Worm (Caenorhabditis elegans): ENCODE results near the gene fkb-4.

Gene fkb-4

DNA sequence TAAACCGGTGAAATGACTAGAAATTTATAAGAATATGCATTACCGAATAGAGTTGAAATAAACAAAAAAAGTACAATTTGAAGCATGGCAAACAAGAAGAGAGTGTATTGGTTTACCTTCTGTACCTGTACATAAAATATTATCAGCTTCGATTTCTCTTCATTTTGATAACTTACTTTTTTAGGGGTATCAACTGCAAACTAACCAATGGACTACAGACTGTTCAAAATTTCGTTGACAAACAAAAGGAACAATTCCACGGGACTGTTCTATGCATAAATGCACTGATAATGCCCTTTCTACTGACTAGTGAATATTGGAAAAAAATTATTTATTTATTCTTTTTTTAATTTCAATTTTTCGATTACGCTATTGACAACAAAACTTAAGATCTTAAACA, 11.1 kb upstream of the fkb-4 start, which contains the start of gene ugt-6 (continued):
- TF ChIP-seq ceh-91 (GFP tag; IDR thresholded peaks at IDR 0.05): no peak

DNA sequence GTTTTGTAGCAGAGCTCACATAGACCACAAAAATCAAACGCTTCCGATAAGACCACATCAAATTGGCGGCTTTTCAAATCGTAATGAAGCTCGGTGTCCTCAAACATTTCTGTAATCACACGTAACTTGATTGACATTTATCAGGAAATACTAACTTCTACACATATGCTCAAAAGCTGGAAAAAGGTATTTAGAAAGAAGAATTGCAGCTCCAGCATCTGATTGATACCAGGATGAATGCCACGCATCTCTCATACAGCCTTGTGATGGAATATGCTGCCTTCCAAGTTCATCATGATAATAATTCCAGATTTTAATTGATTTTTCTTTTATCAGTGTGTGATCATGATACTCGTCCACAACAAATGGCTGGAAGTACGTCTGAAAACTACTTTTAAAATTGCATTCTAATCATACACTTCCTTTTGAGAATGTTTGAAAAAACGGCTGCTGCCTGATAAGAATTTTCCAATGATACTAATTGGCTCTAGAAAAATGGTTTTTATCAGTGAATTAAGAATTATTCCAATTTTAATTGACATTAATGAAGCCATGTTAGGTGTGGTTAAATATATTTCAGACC, 10.1 kb upstream of the fkb-4 start:
- TF ChIP-seq aptf-2 (GFP tag; conservative IDR thresholded peaks at IDR 0.05) (no peak), nhr-80 (tag; optimal IDR thresholded peaks at IDR 0.05) (peak; percentile 86), hlh-26 (GFP tag; conservative IDR thresholded peaks at IDR 0.05) (no peak), egl-44 (GFP tag; IDR thresholded peaks at IDR 0.05) (no peak), let-607 (tag; optimal IDR thresholded peaks at IDR 0.05) (peak; percentile 62 to 80), zfh-2 (GFP tag; conservative IDR thresholded peaks at IDR 0.05) (no peak), dox-1 (GFP tag; IDR thresholded peaks at IDR 0.05) (no peak), athp-1 (tag; optimal IDR thresholded peaks at IDR 0.05) (no peak), hmg-20 (GFP tag; IDR thresholded peaks at IDR 0.05) (no peak), ztf-22 (GFP tag; optimal IDR thresholded peaks at IDR 0.05) (no peak), ztf-25 (GFP tag; IDR thresholded peaks at IDR 0.05) (no peak), nfya-1 (tag; optimal IDR thresholded peaks at IDR 0.05; ENCODE audit: borderline replicate concordance, insufficient read depth) (no peak), atf-7 (tag; optimal IDR thresholded peaks at IDR 0.05) (peak; percentile 33), F37B4.10 (GFP tag; IDR thresholded peaks at IDR 0.05) (no peak), ets-4 (GFP tag; optimal IDR thresholded peaks at IDR 0.05) (no peak)

DNA sequence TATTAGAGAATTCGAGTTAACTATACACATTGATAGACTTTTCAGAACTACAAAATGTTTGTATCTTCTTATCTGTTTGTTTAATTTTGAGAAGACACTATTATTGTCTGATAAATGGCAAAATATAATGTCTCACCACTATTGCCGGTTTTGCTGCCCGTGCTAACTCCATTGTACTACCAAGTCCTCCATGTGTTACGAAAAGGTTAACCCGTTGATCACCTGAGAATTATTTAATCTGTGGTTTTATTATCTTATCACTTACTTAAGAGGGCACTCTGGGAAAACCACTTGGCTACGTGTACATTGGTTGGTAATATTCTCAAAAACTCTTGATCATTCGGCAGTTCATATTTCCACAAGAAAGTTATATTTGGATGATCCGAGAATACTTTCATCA, 9.0 kb upstream of the fkb-4 start:
- TF ChIP-seq F23B12.7 (tag; optimal IDR thresholded peaks at IDR 0.05; ENCODE audit: insufficient read depth): no peak
- TF ChIP-seq dpff-1 (tag; optimal IDR thresholded peaks at IDR 0.05): no peak
- TF ChIP-seq F22D6.2 (tag; optimal IDR thresholded peaks at IDR 0.05): no peak
- no peak for TF ChIP-seq sdz-38 (tag; optimal IDR thresholded peaks at IDR 0.05)
- TF ChIP-seq ztf-6 (GFP tag; IDR thresholded peaks at IDR 0.05): no peak
- no peak for TF ChIP-seq mes-4 (tag; optimal IDR thresholded peaks at IDR 0.05)

DNA sequence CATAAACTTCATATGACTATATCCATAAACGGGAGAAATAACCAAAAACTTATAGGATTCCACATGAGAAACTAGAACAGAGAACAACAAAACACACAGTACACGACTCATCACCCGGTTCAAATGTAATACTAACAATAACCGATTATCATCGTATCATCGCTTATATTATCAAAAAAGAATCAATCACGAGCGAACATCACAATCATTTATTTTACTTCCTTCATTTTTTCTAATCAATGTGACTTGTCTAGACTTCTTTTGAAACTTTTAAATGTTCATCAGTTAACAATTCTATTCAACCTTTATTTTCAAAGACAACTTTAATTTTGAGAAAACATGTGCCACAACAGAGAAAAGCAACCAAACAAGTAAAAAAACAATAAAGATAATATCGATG, 8.3 kb upstream of the fkb-4 start, which contains the start of gene ugt-4:
Gene ugt-4, minus strand, starts transcription at position 141 of the 400 bp plus-strand sequence.
- TF ChIP-seq snpc-3.4 (tag; optimal IDR thresholded peaks at IDR 0.05) (no peak), nhr-90 (tag; optimal IDR thresholded peaks at IDR 0.05) (no peak), nfya-1 (tag; optimal IDR thresholded peaks at IDR 0.05; ENCODE audit: borderline replicate concordance, insufficient read depth) (no peak), madf-6 (GFP tag; IDR thresholded peaks at IDR 0.05) (no peak), nhr-80 (tag; optimal IDR thresholded peaks at IDR 0.05) (peak; percentile 62), Y79H2A.3 (GFP tag; conservative IDR thresholded peaks at IDR 0.05) (no peak), unc-130 (GFP tag; optimal IDR thresholded peaks at IDR 0.05) (no peak), lsl-1 (GFP tag; optimal IDR thresholded peaks at IDR 0.05) (no peak)

DNA sequence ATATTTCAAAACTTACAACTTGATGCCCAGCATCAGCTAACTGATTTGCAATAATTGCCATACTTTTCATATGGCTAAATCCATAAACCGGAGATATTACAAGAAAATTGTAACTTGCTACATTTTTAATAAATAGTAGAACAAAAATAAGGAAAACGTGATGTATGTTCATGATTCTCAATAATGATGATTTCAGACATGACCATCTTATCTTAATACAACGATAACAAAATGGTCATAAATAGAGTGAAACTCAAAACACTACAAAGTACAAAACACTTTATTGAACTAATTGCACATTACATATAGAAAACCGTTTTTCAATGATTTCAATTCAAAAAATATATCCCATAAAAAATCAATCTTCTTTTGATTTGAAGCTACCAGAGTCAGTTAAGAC, 5.8 kb upstream of the fkb-4 start, which contains the start of gene ugt-5:
Gene ugt-5, minus strand, starts transcription at position 214 of the 400 bp plus-strand sequence.
- TF ChIP-seq unc-130 (GFP tag; optimal IDR thresholded peaks at IDR 0.05) (no peak), nhr-80 (tag; optimal IDR thresholded peaks at IDR 0.05) (peak; percentile 22)

DNA sequence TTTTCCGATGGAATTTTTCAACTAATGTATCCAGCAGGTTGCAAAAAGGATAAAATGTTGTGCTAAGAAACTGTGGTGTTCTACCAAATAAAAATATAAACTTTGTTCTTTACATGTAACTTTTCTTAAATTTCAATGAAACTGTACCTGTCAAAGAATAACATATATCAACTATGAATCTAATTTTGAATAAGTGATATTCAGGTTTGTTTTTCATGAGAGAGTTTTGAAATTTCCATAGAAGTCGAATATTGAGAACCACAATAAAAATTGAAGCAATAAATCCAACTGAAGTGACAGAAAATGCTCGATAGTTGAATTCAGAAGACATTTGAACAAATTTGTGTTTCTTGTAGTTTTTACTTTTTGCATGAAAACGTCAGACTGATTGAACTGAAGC, 3.3 kb upstream of the fkb-4 start, which contains the start of gene srbc-43:
Gene srbc-43, minus strand, starts transcription at position 331 of the 400 bp plus-strand sequence.
- TF ChIP-seq ztf-25 (GFP tag; IDR thresholded peaks at IDR 0.05): no peak
- TF ChIP-seq madf-6 (GFP tag; IDR thresholded peaks at IDR 0.05): no peak
- TF ChIP-seq F57A8.1 (GFP tag; optimal IDR thresholded peaks at IDR 0.05): no peak
- TF ChIP-seq bed-1 (GFP tag; IDR thresholded peaks at IDR 0.05): no peak
- TF ChIP-seq rcor-1 (GFP tag; IDR thresholded peaks at IDR 0.05): no peak
- TF ChIP-seq ccch-3 (GFP tag; optimal IDR thresholded peaks at IDR 0.05): no peak
- no peak for TF ChIP-seq lin-26 (GFP tag; IDR thresholded peaks at IDR 0.05)
- no peak for TF ChIP-seq egrh-3 (GFP tag; IDR thresholded peaks at IDR 0.05)

All from whole organism, young adult.